Worm (Caenorhabditis elegans): ENCODE data around the gene Y81B9A.4.

- TF ChIP-seq ceh-88 (GFP tag; IDR thresholded peaks at IDR 0.05) (no peak), zag-1 (tag; optimal IDR thresholded peaks at IDR 0.05) (no peak), lin-15B (tag; optimal IDR thresholded peaks at IDR 0.05) (no peak), unc-130 (tag; optimal IDR thresholded peaks at IDR 0.05) (no peak), snu-23 (GFP tag; optimal IDR thresholded peaks at IDR 0.05) (no peak), lin-39 (tag; optimal IDR thresholded peaks at IDR 0.05) (no peak), elt-3 (tag; optimal IDR thresholded peaks at IDR 0.05) (no peak), mdl-1 (tag; optimal IDR thresholded peaks at IDR 0.05) (no peak), unc-62 (GFP tag; optimal IDR thresholded peaks at IDR 0.05) (no peak), blmp-1 (tag; optimal IDR thresholded peaks at IDR 0.05) (no peak), ceh-63 (GFP tag; optimal IDR thresholded peaks at IDR 0.05) (no peak), swsn-7 (tag; optimal IDR thresholded peaks at IDR 0.05) (no peak), tbx-2 (tag; optimal IDR thresholded peaks at IDR 0.05) (no peak), fos-1 (tag; optimal IDR thresholded peaks at IDR 0.05) (no peak)
Observed at ce11 chrX:9172278-9172677, 8.4 kb downstream of the Y81B9A.4 start, which contains the start of gene B0563.18.
